Worm (Caenorhabditis elegans): ENCODE measurements around the gene sec-24.2.

sec-24.2 gene

ce11 chrIV:12336893-12337627, 23.5 kb downstream of the sec-24.2 start, which contains the start of the genes F19B6.10 and wht-5:
Gene F19B6.10 (plus strand): TSS chrIV:12337193.
Gene wht-5 (plus strand): TSS chrIV:12337577.
- TF ChIP-seq mab-9 (GFP tag; IDR thresholded peaks at IDR 0.05) (no peak), rnt-1 (tag; optimal IDR thresholded peaks at IDR 0.05) (no peak), lin-35 (GFP tag; optimal IDR thresholded peaks at IDR 0.05) (no peak), sptf-1 (tag; optimal IDR thresholded peaks at IDR 0.05) (no peak), unc-130 (tag; optimal IDR thresholded peaks at IDR 0.05) (no peak), lin-15B (tag; optimal IDR thresholded peaks at IDR 0.05) (no peak), alr-1 (tag; optimal IDR thresholded peaks at IDR 0.05; ENCODE audit: borderline replicate concordance) (no peak), ces-1 (GFP tag; optimal IDR thresholded peaks at IDR 0.05) (no peak), ztf-4 (tag; optimal IDR thresholded peaks at IDR 0.05) (no peak), aly-2 (tag; optimal IDR thresholded peaks at IDR 0.05) (no peak), C16A3.4 (tag; optimal IDR thresholded peaks at IDR 0.05) (no peak), ceh-82 (tag; optimal IDR thresholded peaks at IDR 0.05) (no peak), vab-15 (tag; optimal IDR thresholded peaks at IDR 0.05) (no peak), ama-1 (optimal IDR thresholded peaks at IDR 0.05) (no peak), F16B12.6 (tag; optimal IDR thresholded peaks at IDR 0.05) (no peak)

- TF ChIP-seq efl-1 (optimal IDR thresholded peaks at IDR 0.05) (no peak), efl-1 (GFP tag; optimal IDR thresholded peaks at IDR 0.05 in 1 of 2) (peak in 1 of 2 experiments; percentile 27), mef-2 (tag; optimal IDR thresholded peaks at IDR 0.05) (no peak)
Observed at ce11 chrIV:12335798-12336197, 24.8 kb downstream of the sec-24.2 start, which contains the start of gene F19B6.1. Gene F19B6.1 (minus strand): TSS chrIV:12336075.

- TF ChIP-seq pag-3 (tag; optimal IDR thresholded peaks at IDR 0.05; ENCODE audit: borderline replicate concordance, insufficient read depth): no peak
- TF ChIP-seq irx-1 (tag; optimal IDR thresholded peaks at IDR 0.05): no peak
- TF ChIP-seq rnt-1 (tag; optimal IDR thresholded peaks at IDR 0.05): peak; percentile 54
- TF ChIP-seq xbp-1 (tag; optimal IDR thresholded peaks at IDR 0.05): no peak
- no peak for TF ChIP-seq sup-37 (GFP tag; optimal IDR thresholded peaks at IDR 0.05)
- TF ChIP-seq unc-130 (tag; optimal IDR thresholded peaks at IDR 0.05): peak; percentile 22
- TF ChIP-seq isw-1 (GFP tag; IDR thresholded peaks at IDR 0.05): no peak
- peak in 1 of 2 experiments; percentile 39 for TF ChIP-seq mdl-1 (tag; optimal IDR thresholded peaks at IDR 0.05)
- TF ChIP-seq pax-3 (tag; optimal IDR thresholded peaks at IDR 0.05): no peak
- no peak for TF ChIP-seq fkh-4 (tag; optimal IDR thresholded peaks at IDR 0.05; ENCODE audit: borderline replicate concordance)
- TF ChIP-seq nhr-47 (tag; optimal IDR thresholded peaks at IDR 0.05): no peak
- TF ChIP-seq hlh-4 (tag; optimal IDR thresholded peaks at IDR 0.05): no peak
- TF ChIP-seq nhr-85 (tag): no peak
- TF ChIP-seq fos-1 (tag; optimal IDR thresholded peaks at IDR 0.05): no peak
- peak; percentile 12 for TF ChIP-seq dsc-1 (tag; optimal IDR thresholded peaks at IDR 0.05)
- no peak for TF ChIP-seq Y116A8C.19 (tag; optimal IDR thresholded peaks at IDR 0.05; ENCODE audit: borderline replicate concordance)
- peak; percentile 34 for TF ChIP-seq snu-23 (GFP tag; optimal IDR thresholded peaks at IDR 0.05)
- no peak for TF ChIP-seq ceh-90 (tag; optimal IDR thresholded peaks at IDR 0.05)
- no peak for TF ChIP-seq efl-3 (GFP tag; optimal IDR thresholded peaks at IDR 0.05)
- TF ChIP-seq pqm-1 (tag; optimal IDR thresholded peaks at IDR 0.05): no peak
- no peak for TF ChIP-seq C34B4.2 (tag; optimal IDR thresholded peaks at IDR 0.05)
- no peak for TF ChIP-seq grh-1 (GFP tag; IDR thresholded peaks at IDR 0.05)
- TF ChIP-seq elt-2 (tag; optimal IDR thresholded peaks at IDR 0.05): no peak
- no peak for TF ChIP-seq nhr-84 (tag; optimal IDR thresholded peaks at IDR 0.05)
- no peak for TF ChIP-seq nhr-90 (tag; optimal IDR thresholded peaks at IDR 0.05; ENCODE audit: poor library complexity)
- TF ChIP-seq nhr-28 (tag; optimal IDR thresholded peaks at IDR 0.05): no peak
- TF ChIP-seq mef-2 (tag; optimal IDR thresholded peaks at IDR 0.05): no peak
- TF ChIP-seq nhr-76 (tag; optimal IDR thresholded peaks at IDR 0.05): no peak
- TF ChIP-seq ama-1 (optimal IDR thresholded peaks at IDR 0.05): no peak
- no peak for TF ChIP-seq aly-2 (tag; optimal IDR thresholded peaks at IDR 0.05)
- peak in 1 of 2 experiments; percentile 39 for TF ChIP-seq lsy-2 (tag; optimal IDR thresholded peaks at IDR 0.05)
- TF ChIP-seq ceh-82 (tag; optimal IDR thresholded peaks at IDR 0.05): peak in 1 of 3 experiments; percentile 44
- TF ChIP-seq snpc-4 (tag; optimal IDR thresholded peaks at IDR 0.05): no peak
- no peak for TF ChIP-seq tlp-1 (tag; optimal IDR thresholded peaks at IDR 0.05)
- TF ChIP-seq vab-15 (tag; optimal IDR thresholded peaks at IDR 0.05): no peak
- TF ChIP-seq nhr-12 (tag; optimal IDR thresholded peaks at IDR 0.05): no peak
- TF ChIP-seq nhr-71 (tag; optimal IDR thresholded peaks at IDR 0.05): peak; percentile 60
Observed at ce11 chrIV:12335248-12335647, 25.3 kb downstream of the sec-24.2 start.
